Worm (Caenorhabditis elegans) whole organism, L4 larva: ENCODE results near the gene B0334.5.

Experiments
- D1046.2 ChIP-seq: fragments of 200-800 bp; sonication (Bioruptor generic); IDR thresholded peaks from 2 replicates; pipeline ENCODE4 v1.3.6; 2022; ENCODE audit warnings: missing genetic modification characterization, missing compliant biosample characterization
- R02D3.7 ChIP-seq: fragments of 150-350 bp; sonication (generic microtip); optimal IDR thresholded peaks from 3 replicates; lab custom pipeline; 2014; ENCODE audit warnings: missing biosample characterization, missing genetic modification characterization
- T20F7.1 ChIP-seq: fragments of 200-800 bp; sonication (Bioruptor generic); optimal IDR thresholded peaks from 2 replicates; lab custom pipeline; 2018; ENCODE audit warnings: mild to moderate bottlenecking, missing genetic modification characterization, missing compliant biosample characterization
- Y5F2A.4 ChIP-seq: fragments of 200-800 bp; sonication (Bioruptor generic); optimal IDR thresholded peaks from 2 replicates; lab custom pipeline; 2018; ENCODE audit warnings: mild to moderate bottlenecking, missing genetic modification characterization, missing compliant biosample characterization
- ama-1 ChIP-seq: fragments of 150-350 bp; optimal IDR thresholded peaks from 2 replicates; lab custom pipeline; 2014; ENCODE audit warnings: inconsistent platforms, mixed read lengths
- arid-1 ChIP-seq: fragments of 200-800 bp; sonication (Bioruptor generic); conservative IDR thresholded peaks from 2 replicates; pipeline ENCODE4 v1.3.6; 2022; ENCODE audit warnings: missing genetic modification reagents, missing genetic modification characterization, missing compliant biosample characterization
- ceh-20 ChIP-seq: fragments of 200-800 bp; sonication (Bioruptor generic); IDR thresholded peaks from 2 replicates; pipeline ENCODE4 v1.3.6; 2022; ENCODE audit warnings: missing genetic modification reagents, missing genetic modification characterization, missing compliant biosample characterization
- ceh-28 ChIP-seq: fragments of 150-350 bp; optimal IDR thresholded peaks from 2 replicates; lab custom pipeline; 2014; ENCODE audit warnings: missing biosample characterization, missing genetic modification reagents, missing genetic modification characterization
- ceh-44 ChIP-seq: fragments of 200-800 bp; sonication (Bioruptor generic); IDR thresholded peaks from 2 replicates; pipeline ENCODE4 v1.3.6; 2022; ENCODE audit warnings: missing genetic modification reagents, missing genetic modification characterization, missing compliant biosample characterization
- ceh-62 ChIP-seq: sonication (generic microtip); optimal IDR thresholded peaks from 2 replicates; lab custom pipeline; 2017; ENCODE audit warnings: missing biosample characterization, missing genetic modification characterization
- ctbp-1 ChIP-seq: fragments of 200-800 bp; sonication (Bioruptor generic); IDR thresholded peaks from 2 replicates; pipeline ENCODE4 v1.3.6; 2022; ENCODE audit warnings: missing genetic modification reagents, missing genetic modification characterization, missing compliant biosample characterization
- daf-16 ChIP-seq, 3 experiments: sonication (generic microtip); optimal IDR thresholded peaks; 2 replicates each; lab custom pipeline; 2016 to 2017; ENCODE audit warnings: missing genetic modification characterization in 3 of 3, missing genetic modification reagents in 3 of 3, mild to moderate bottlenecking in 2 of 3, missing compliant biosample characterization in 2 of 3, missing biosample characterization in 1 of 3, moderate library complexity in 1 of 3
- daf-19 ChIP-seq: fragments of 200-800 bp; sonication (Bioruptor generic); conservative IDR thresholded peaks from 2 replicates; pipeline ENCODE4 v1.3.6; 2022; ENCODE audit warnings: missing genetic modification characterization, missing compliant biosample characterization
- dmd-6 ChIP-seq: fragments of 200-800 bp; sonication (Bioruptor generic); IDR thresholded peaks from 2 replicates; pipeline ENCODE4 v1.3.6; 2022; ENCODE audit warnings: missing genetic modification reagents, missing genetic modification characterization, missing compliant biosample characterization
- dmd-9 ChIP-seq: fragments of 200-800 bp; sonication (Bioruptor generic); IDR thresholded peaks from 2 replicates; pipeline ENCODE4 v1.3.6; 2022; ENCODE audit warnings: missing genetic modification reagents, missing genetic modification characterization, missing compliant biosample characterization
- duxl-1 ChIP-seq: sonication (generic microtip); optimal IDR thresholded peaks from 2 replicates; lab custom pipeline; 2016; ENCODE audit warnings: mild to moderate bottlenecking, missing genetic modification characterization, moderate library complexity, missing compliant biosample characterization; ENCODE audit not compliant: poor library complexity
- dve-1 ChIP-seq: sonication (generic microtip); optimal IDR thresholded peaks from 2 replicates; lab custom pipeline; 2017; ENCODE audit warnings: antibody characterized with exemption, mild to moderate bottlenecking, missing genetic modification characterization, missing compliant biosample characterization; ENCODE audit not compliant: insufficient read depth
- egl-27 ChIP-seq: sonication (generic microtip); optimal IDR thresholded peaks from 3 replicates; lab custom pipeline; 2017; ENCODE audit warnings: missing biosample characterization, missing genetic modification reagents, missing genetic modification characterization
- egl-43 ChIP-seq: fragments of 200-800 bp; sonication (Bioruptor generic); IDR thresholded peaks from 2 replicates; pipeline ENCODE4 v1.3.6; 2022; ENCODE audit warnings: missing genetic modification reagents, missing genetic modification characterization, missing compliant biosample characterization
- fkh-10 ChIP-seq: fragments of 150-350 bp; optimal IDR thresholded peaks from 2 replicates; lab custom pipeline; 2014; ENCODE audit warnings: missing biosample characterization, missing genetic modification reagents, missing genetic modification characterization
- hlh-11 ChIP-seq: fragments of 200-800 bp; sonication (Bioruptor generic); optimal IDR thresholded peaks from 2 replicates; lab custom pipeline; 2018; ENCODE audit warnings: mild to moderate bottlenecking, missing genetic modification characterization, missing compliant biosample characterization
- hmg-1.1 ChIP-seq: fragments of 200-800 bp; sonication (Bioruptor generic); IDR thresholded peaks from 2 replicates; pipeline ENCODE4 v1.3.6; 2022; ENCODE audit warnings: missing genetic modification reagents, missing genetic modification characterization, missing compliant biosample characterization
- jun-1 ChIP-seq: fragments of 150-350 bp; optimal IDR thresholded peaks from 2 replicates; lab custom pipeline; 2014; ENCODE audit warnings: missing biosample characterization, missing genetic modification reagents, missing genetic modification characterization
- lim-7 ChIP-seq: fragments of 200-800 bp; sonication (Bioruptor generic); IDR thresholded peaks from 2 replicates; pipeline ENCODE4 v1.3.6; 2022; ENCODE audit warnings: missing genetic modification characterization, missing compliant biosample characterization
- lin-1 ChIP-seq: fragments of 200-800 bp; sonication (Bioruptor generic); IDR thresholded peaks from 2 replicates; pipeline ENCODE4 v1.3.6; 2022; ENCODE audit warnings: missing genetic modification reagents, missing genetic modification characterization, missing compliant biosample characterization
- lin-13 ChIP-seq: fragments of 150-350 bp; optimal IDR thresholded peaks from 2 replicates; lab custom pipeline; 2014; ENCODE audit warnings: missing biosample characterization, missing genetic modification reagents, missing genetic modification characterization
- lin-38 ChIP-seq: fragments of 200-800 bp; sonication (Bioruptor generic); IDR thresholded peaks from 2 replicates; pipeline ENCODE4 v1.3.6; 2022; ENCODE audit warnings: missing genetic modification reagents, missing genetic modification characterization, missing compliant biosample characterization
- lir-3 ChIP-seq: sonication (generic microtip); optimal IDR thresholded peaks from 2 replicates; lab custom pipeline; 2016; ENCODE audit warnings: mild to moderate bottlenecking, missing genetic modification characterization, missing compliant biosample characterization
- lsy-2 ChIP-seq, 2 experiments: fragments of 150-350 bp in 1 of 2; sonication (generic microtip) in 1 of 2; optimal IDR thresholded peaks; 2 replicates each; lab custom pipeline; 2014 to 2017; ENCODE audit warnings: missing biosample characterization in 2 of 2, missing genetic modification characterization in 2 of 2
- madf-9 ChIP-seq: fragments of 200-800 bp; sonication (Bioruptor generic); conservative IDR thresholded peaks from 2 replicates; pipeline ENCODE4 v1.3.6; 2022; ENCODE audit warnings: missing genetic modification reagents, missing genetic modification characterization, missing compliant biosample characterization
- mdl-1 ChIP-seq, 2 experiments: fragments of 150-350 bp in 1 of 2; sonication (generic microtip) in 1 of 2; optimal IDR thresholded peaks; 2 replicates each; lab custom pipeline; 2014 to 2017; ENCODE audit warnings: missing biosample characterization in 2 of 2, missing genetic modification characterization in 2 of 2
- mdt-29 ChIP-seq: fragments of 200-800 bp; sonication (Bioruptor generic); IDR thresholded peaks from 2 replicates; pipeline ENCODE4 v1.3.6; 2022; ENCODE audit warnings: missing genetic modification reagents, missing genetic modification characterization, missing compliant biosample characterization
- mes-2 ChIP-seq: sonication (generic microtip); optimal IDR thresholded peaks from 2 replicates; lab custom pipeline; 2016; ENCODE audit warnings: missing genotype, mild to moderate bottlenecking, missing genetic modification characterization, missing compliant biosample characterization; ENCODE audit not compliant: poor library complexity, severe bottlenecking
- mxl-3 ChIP-seq: fragments of 200-800 bp; sonication (Bioruptor generic); optimal IDR thresholded peaks from 2 replicates; lab custom pipeline; 2018; ENCODE audit warnings: mild to moderate bottlenecking, missing genetic modification characterization, missing compliant biosample characterization
- nhr-102 ChIP-seq: sonication (generic microtip); optimal IDR thresholded peaks from 2 replicates; lab custom pipeline; 2016; ENCODE audit warnings: mild to moderate bottlenecking, missing genetic modification characterization, moderate library complexity, missing compliant biosample characterization
- nhr-237 ChIP-seq: sonication (generic microtip); optimal IDR thresholded peaks from 2 replicates; lab custom pipeline; 2017; ENCODE audit warnings: missing biosample characterization, missing genetic modification characterization
- nhr-42 ChIP-seq: fragments of 200-800 bp; sonication (Bioruptor generic); IDR thresholded peaks from 2 replicates; pipeline ENCODE4 v1.3.6; 2022; ENCODE audit warnings: missing genetic modification characterization, missing compliant biosample characterization
- nhr-48 ChIP-seq: sonication (generic microtip); optimal IDR thresholded peaks from 2 replicates; lab custom pipeline; 2016; ENCODE audit warnings: mild to moderate bottlenecking, missing genetic modification characterization, missing compliant biosample characterization
- nhr-6 ChIP-seq: fragments of 150-350 bp; optimal IDR thresholded peaks from 2 replicates; lab custom pipeline; 2014; ENCODE audit warnings: missing biosample characterization, missing genetic modification characterization
- pqm-1 ChIP-seq: sonication (generic microtip); optimal IDR thresholded peaks from 2 replicates; lab custom pipeline; 2017; ENCODE audit warnings: missing biosample characterization, missing genetic modification characterization
- set-16 ChIP-seq: fragments of 200-800 bp; sonication (Bioruptor generic); IDR thresholded peaks from 2 replicates; pipeline ENCODE4 v1.3.6; 2022; ENCODE audit warnings: missing genetic modification reagents, missing genetic modification characterization, missing compliant biosample characterization
- snpc-1.2 ChIP-seq: fragments of 200-800 bp; sonication (Bioruptor generic); IDR thresholded peaks from 2 replicates; pipeline ENCODE4 v1.3.6; 2022; ENCODE audit warnings: missing genetic modification reagents, missing genetic modification characterization, missing compliant biosample characterization
- spr-1 ChIP-seq: sonication (generic microtip); optimal IDR thresholded peaks from 2 replicates; lab custom pipeline; 2016; ENCODE audit warnings: mild to moderate bottlenecking, missing genetic modification characterization, missing compliant biosample characterization
- spr-3 ChIP-seq: fragments of 200-800 bp; sonication (Bioruptor generic); optimal IDR thresholded peaks from 2 replicates; lab custom pipeline; 2018; ENCODE audit warnings: mild to moderate bottlenecking, missing genetic modification characterization, missing compliant biosample characterization
- tra-1 ChIP-seq: fragments of 200-800 bp; sonication (Bioruptor generic); IDR thresholded peaks from 2 replicates; pipeline ENCODE4 v1.3.6; 2022; ENCODE audit warnings: missing genetic modification reagents, missing genetic modification characterization, missing compliant biosample characterization
- unc-130 ChIP-seq: sonication (generic microtip); optimal IDR thresholded peaks from 2 replicates; lab custom pipeline; 2016; ENCODE audit warnings: missing genetic modification reagents, missing genetic modification characterization, missing compliant biosample characterization
- zfp-3 ChIP-seq: fragments of 200-800 bp; sonication (Bioruptor generic); conservative IDR thresholded peaks from 2 replicates; pipeline ENCODE4 v1.3.6; 2022; ENCODE audit warnings: missing genetic modification reagents, missing genetic modification characterization, missing compliant biosample characterization
- zip-11 ChIP-seq: fragments of 200-800 bp; sonication (Bioruptor generic); IDR thresholded peaks from 2 replicates; pipeline ENCODE4 v1.3.6; 2022; ENCODE audit warnings: missing genetic modification characterization, missing compliant biosample characterization
- zip-2 ChIP-seq: fragments of 150-350 bp; optimal IDR thresholded peaks from 2 replicates; lab custom pipeline; 2014; ENCODE audit warnings: missing biosample characterization, missing genetic modification characterization

Gene B0334.5

ce11 chrII:11453025-11453424 is 44.4 kb upstream of the B0334.5 start, which contains the start of gene rsp-1 (continued):
- TF ChIP-seq hmg-1.1 (GFP tag; lab: Robert Waterston, UW) (peak; percentile 90), mdl-1 (tag; optimal IDR thresholded peaks at IDR 0.05; lab: Kevin White, UChicago) (peak in 1 of 2 experiments; percentile 76), egl-27 (tag; lab: Kevin White, UChicago) (no peak), lin-1 (peak; percentile 80), lin-38 (GFP tag; lab: Robert Waterston, UW) (peak; percentile 89), ceh-44 (GFP tag; lab: Robert Waterston, UW) (peak; percentile 62; the same call in 1 of the 2 replicates), ceh-20 (GFP tag; lab: Robert Waterston, UW) (peak; percentile 76), D1046.2 (no peak), nhr-237 (tag; lab: Kevin White, UChicago) (no peak), nhr-6 (tag; lab: Kevin White, UChicago) (peak; percentile 93), hlh-11 (tag; lab: Kevin White, UChicago) (peak; percentile 91), tra-1 (peak; percentile 81), madf-9 (GFP tag; lab: Robert Waterston, UW) (peak; percentile 75; the same call in 1 of the 2 replicates), daf-16 (GFP tag; optimal IDR thresholded peaks at IDR 0.05; lab: Kevin White, UChicago) (peak; percentile 15 to 28), daf-16 (tag; optimal IDR thresholded peaks at IDR 0.05; lab: Kevin White, UChicago) (peak; percentile 65), arid-1 (GFP tag; lab: Robert Waterston, UW) (peak; percentile 88), spr-3 (peak; percentile 49), R02D3.7 (no peak), pqm-1 (tag; lab: Kevin White, UChicago) (peak; percentile 41), ama-1 (lab: Kevin White, UChicago) (peak; percentile 35), Y5F2A.4 (GFP tag; lab: Kevin White, UChicago) (no peak), nhr-102 (tag; lab: Kevin White, UChicago) (peak; percentile 87), lim-7 (GFP tag; lab: Robert Waterston, UW) (no peak), mes-2 (peak; percentile 95), nhr-42 (GFP tag; lab: Robert Waterston, UW) (peak; percentile 89), lin-13 (peak; percentile 93), spr-1 (tag; lab: Kevin White, UChicago) (peak; percentile 80), lsy-2 (tag; optimal IDR thresholded peaks at IDR 0.05; lab: Kevin White, UChicago) (peak; percentile 74 to 94), nhr-48 (tag; lab: Kevin White, UChicago) (peak; percentile 82), duxl-1 (peak; percentile 85), zip-2 (peak; percentile 55), egl-43 (GFP tag; lab: Robert Waterston, UW) (peak; percentile 73; the same call in 1 of the 2 replicates), fkh-10 (peak; percentile 60), T20F7.1 (GFP tag; lab: Kevin White, UChicago) (peak; percentile 90), unc-130 (GFP tag; lab: Kevin White, UChicago) (peak; percentile 44), dmd-9 (GFP tag; lab: Robert Waterston, UW) (peak; percentile 83), jun-1 (tag; lab: Kevin White, UChicago) (peak; percentile 72), ctbp-1 (GFP tag; lab: Robert Waterston, UW) (peak; percentile 61; the same call in 1 of the 2 replicates), dmd-6 (GFP tag; lab: Robert Waterston, UW) (peak; percentile 87), lir-3 (no peak), daf-19 (GFP tag; lab: Robert Waterston, UW) (peak; percentile 81), ceh-28 (tag; lab: Kevin White, UChicago) (peak; percentile 48), mdt-29 (GFP tag; lab: Robert Waterston, UW) (0 out of 2 replicates have a peak, but pooled peaks have one; percentile 11), mxl-3 (GFP tag; lab: Kevin White, UChicago) (peak; percentile 78), dve-1 (tag; lab: Kevin White, UChicago) (peak; percentile 97), zfp-3 (GFP tag; lab: Robert Waterston, UW) (peak; percentile 79; the same call in 1 of the 2 replicates), zip-11 (no peak), snpc-1.2 (peak; percentile 53; the same call in 1 of the 2 replicates), ceh-62 (no peak), set-16 (0 out of 2 replicates have a peak, but pooled peaks have one; percentile 7)
